Worm (Caenorhabditis elegans) whole organism, L3 larva: Measurements from ENCODE around the gene fic-1.

Experiments used
- R02D3.7 ChIP-seq: fragments of 150-350 bp; optimal IDR thresholded peaks from 2 replicates; lab custom pipeline; 2014; ENCODE audit warnings: missing biosample characterization, missing genetic modification characterization
- ZK546.5 ChIP-seq: sonication (generic microtip); optimal IDR thresholded peaks from 2 replicates; lab custom pipeline; 2017; ENCODE audit warnings: missing biosample characterization, missing genetic modification characterization
- eor-1 ChIP-seq, 2 experiments: fragments of 150-350 bp; optimal IDR thresholded peaks; 2 replicates each; lab custom pipeline; 2014 to 2018; ENCODE audit warnings: missing biosample characterization in 2 of 2, missing genetic modification characterization in 2 of 2
- lin-15B ChIP-seq: fragments of 150-350 bp; optimal IDR thresholded peaks from 2 replicates; lab custom pipeline; 2014; ENCODE audit warnings: missing biosample characterization, missing genetic modification characterization
- pqm-1 ChIP-seq: fragments of 150-350 bp; optimal IDR thresholded peaks from 2 replicates; lab custom pipeline; 2017; ENCODE audit warnings: missing biosample characterization, missing genetic modification characterization, inconsistent platforms

DNA sequence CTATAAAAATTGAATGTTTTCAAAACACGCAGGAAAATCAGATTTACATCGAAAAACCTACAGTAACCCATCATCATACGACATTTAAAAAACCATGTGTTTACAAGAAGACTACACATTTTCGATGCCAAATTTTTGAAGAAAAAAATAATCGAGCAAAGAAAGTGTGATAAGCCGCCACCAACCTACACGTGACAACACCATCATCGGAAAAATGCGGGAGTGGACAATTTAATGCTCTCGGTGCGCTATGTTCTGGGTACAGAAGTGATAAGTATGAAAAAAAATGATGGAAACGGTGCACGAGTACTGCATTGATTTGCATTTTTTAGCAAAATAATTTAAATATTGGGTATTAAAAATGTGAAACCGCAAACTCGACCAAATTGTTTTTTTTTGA is 27.4 kb downstream of the fic-1 start:
- TF ChIP-seq pqm-1 (peak; percentile 45), lin-15B (tag; lab: Kevin White, UChicago) (no peak), eor-1 (tag; optimal IDR thresholded peaks at IDR 0.05; lab: Kevin White, UChicago) (no peak), ZK546.5 (tag; lab: Kevin White, UChicago) (no peak), R02D3.7 (no peak)
